Worm (Caenorhabditis elegans) whole organism, L4 larva: ENCODE data around the gene T07G12.3.

Experiments used
- fos-1 ChIP-seq: fragments of 150-350 bp; optimal IDR thresholded peaks from 2 replicates; lab custom pipeline; 2014; ENCODE audit warnings: missing biosample characterization, missing genetic modification characterization
- zfp-2 ChIP-seq: sonication (generic microtip); optimal IDR thresholded peaks from 2 replicates; lab custom pipeline; 2016; ENCODE audit warnings: mild to moderate bottlenecking, missing genetic modification characterization, missing compliant biosample characterization

ce11 chrIV:10518652-10519051, 15.1 kb upstream of the T07G12.3 start:
- TF ChIP-seq fos-1 (tag; lab: Kevin White, UChicago) (no peak), zfp-2 (tag; lab: Kevin White, UChicago) (no peak)
